Worm (Caenorhabditis elegans) whole organism, young adult: ENCODE data around the gene C45B2.8.
A peak's percentile ranks its signal among the peaks of the same experiment; 100 is the strongest.

ENCODE experiments used
- B0019.2 ChIP-seq: fragments of 200-800 bp; sonication (Bioruptor generic); conservative IDR thresholded peaks from 2 replicates; pipeline ENCODE4 v1.3.6; 2022; ENCODE audit warnings: missing genetic modification reagents, missing genetic modification characterization, missing compliant biosample characterization
- B0035.1 ChIP-seq: sonication (generic microtip); optimal IDR thresholded peaks from 2 replicates; lab custom pipeline; 2016; ENCODE audit warnings: missing genetic modification characterization, mild to moderate bottlenecking, missing compliant biosample characterization, missing genotype, missing genetic modification reagents
- F10E7.11 ChIP-seq: sonication (generic microtip); optimal IDR thresholded peaks from 2 replicates; lab custom pipeline; 2017; ENCODE audit warnings: mild to moderate bottlenecking, missing genetic modification characterization, moderate library complexity, missing compliant biosample characterization
- T26A5.8 ChIP-seq: sonication (generic microtip); optimal IDR thresholded peaks from 2 replicates; lab custom pipeline; 2016; ENCODE audit warnings: missing genetic modification characterization, missing compliant biosample characterization
- Y67H2A.10 ChIP-seq: fragments of 200-800 bp; sonication (Bioruptor generic); conservative IDR thresholded peaks from 2 replicates; pipeline ENCODE4 v1.3.6; 2022; ENCODE audit warnings: missing genetic modification reagents, missing genetic modification characterization, missing compliant biosample characterization
- Y95B8A.8 ChIP-seq: fragments of 200-800 bp; sonication (Bioruptor generic); IDR thresholded peaks from 2 replicates; pipeline ENCODE4 v1.3.6; 2022; ENCODE audit warnings: missing genetic modification reagents, missing genetic modification characterization, missing compliant biosample characterization
- ZK185.1 ChIP-seq: sonication (generic microtip); optimal IDR thresholded peaks from 2 replicates; lab custom pipeline; 2016; ENCODE audit warnings: mild to moderate bottlenecking, missing genetic modification characterization, missing compliant biosample characterization; ENCODE audit not compliant: poor library complexity, severe bottlenecking
- aptf-3 ChIP-seq: fragments of 200-800 bp; sonication (Bioruptor generic); IDR thresholded peaks from 2 replicates; pipeline ENCODE4 v1.3.6; 2022; ENCODE audit warnings: missing genetic modification characterization, missing compliant biosample characterization
- atf-7 ChIP-seq: sonication (generic microtip); optimal IDR thresholded peaks from 2 replicates; lab custom pipeline; 2017; ENCODE audit warnings: mild to moderate bottlenecking, missing genetic modification characterization, missing compliant biosample characterization
- attf-6 ChIP-seq: fragments of 200-800 bp; sonication (Bioruptor generic); IDR thresholded peaks from 2 replicates; pipeline ENCODE4 v1.3.6; 2022; ENCODE audit warnings: missing genetic modification reagents, missing genetic modification characterization, missing compliant biosample characterization
- ccch-3 ChIP-seq: fragments of 200-800 bp; sonication (Bioruptor generic); optimal IDR thresholded peaks from 2 replicates; lab custom pipeline; 2018; ENCODE audit warnings: mild to moderate bottlenecking, missing genetic modification characterization, missing compliant biosample characterization
- cebp-1 ChIP-seq, 2 experiments: fragments of 200-800 bp in 1 of 2; sonication (Bioruptor generic) in 1 of 2; sonication (generic microtip) in 1 of 2; IDR thresholded peaks in 1 of 2; optimal IDR thresholded peaks in 1 of 2; 2 replicates each; pipeline versions ENCODE4 v1.3.6 to Lab custom; 2017 to 2022; ENCODE audit warnings: missing compliant biosample characterization in 2 of 2, missing genetic modification characterization in 2 of 2, mild to moderate bottlenecking in 1 of 2, missing genetic modification reagents in 1 of 2, moderate library complexity in 1 of 2
- ceh-100 ChIP-seq: fragments of 200-800 bp; sonication (Bioruptor generic); IDR thresholded peaks from 2 replicates; pipeline ENCODE4 v1.3.6; 2022; ENCODE audit warnings: missing genetic modification reagents, missing genetic modification characterization, missing compliant biosample characterization
- ceh-27 ChIP-seq: fragments of 200-800 bp; sonication (Bioruptor generic); optimal IDR thresholded peaks from 2 replicates; lab custom pipeline; 2018; ENCODE audit warnings: mild to moderate bottlenecking, missing genetic modification characterization, moderate library complexity, missing compliant biosample characterization
- ceh-40 ChIP-seq: fragments of 200-800 bp; sonication (Bioruptor generic); IDR thresholded peaks from 2 replicates; pipeline ENCODE4 v1.3.6; 2022; ENCODE audit warnings: missing genetic modification characterization, missing compliant biosample characterization
- die-1 ChIP-seq: sonication (generic microtip); optimal IDR thresholded peaks from 2 replicates; lab custom pipeline; 2016; ENCODE audit warnings: missing genotype, mild to moderate bottlenecking, missing genetic modification characterization, missing compliant biosample characterization
- dox-1 ChIP-seq: fragments of 200-800 bp; sonication (Bioruptor generic); IDR thresholded peaks from 2 replicates; pipeline ENCODE4 v1.3.6; 2022; ENCODE audit warnings: missing genetic modification reagents, missing genetic modification characterization, missing compliant biosample characterization
- egl-44 ChIP-seq: fragments of 200-800 bp; sonication (Bioruptor generic); IDR thresholded peaks from 2 replicates; pipeline ENCODE4 v1.3.6; 2022; ENCODE audit warnings: missing genetic modification reagents, missing genetic modification characterization, missing compliant biosample characterization
- egrh-3 ChIP-seq: fragments of 200-800 bp; sonication (Bioruptor generic); IDR thresholded peaks from 2 replicates; pipeline ENCODE4 v1.3.6; 2022; ENCODE audit warnings: missing genetic modification reagents, missing genetic modification characterization, missing compliant biosample characterization
- fkh-3 ChIP-seq: sonication (generic microtip); optimal IDR thresholded peaks from 2 replicates; lab custom pipeline; 2016; ENCODE audit warnings: mild to moderate bottlenecking, missing genetic modification characterization, missing compliant biosample characterization
- him-1 ChIP-seq: sonication (generic microtip); optimal IDR thresholded peaks from 2 replicates; lab custom pipeline; 2016; ENCODE audit warnings: missing genotype, missing genetic modification reagents, missing genetic modification characterization, missing compliant biosample characterization
- hlh-12 ChIP-seq: sonication (generic microtip); optimal IDR thresholded peaks from 2 replicates; lab custom pipeline; 2016; ENCODE audit warnings: missing genetic modification characterization, missing compliant biosample characterization
- hmg-1.2 ChIP-seq: fragments of 200-800 bp; sonication (Bioruptor generic); IDR thresholded peaks from 2 replicates; pipeline ENCODE4 v1.3.6; 2022; ENCODE audit warnings: missing genetic modification reagents, missing genetic modification characterization, missing compliant biosample characterization
- hrde-1 ChIP-seq: sonication (generic microtip); optimal IDR thresholded peaks from 2 replicates; lab custom pipeline; 2016; ENCODE audit warnings: missing genetic modification characterization, mild to moderate bottlenecking, missing compliant biosample characterization, moderate library complexity, missing genotype, missing genetic modification reagents, borderline replicate concordance
- let-526 ChIP-seq: fragments of 200-800 bp; sonication (Bioruptor generic); IDR thresholded peaks from 2 replicates; pipeline ENCODE4 v1.3.6; 2022; ENCODE audit warnings: missing genetic modification reagents, missing genetic modification characterization, missing compliant biosample characterization
- let-607 ChIP-seq, 2 experiments: fragments of 200-800 bp in 1 of 2; sonication (Bioruptor generic) in 1 of 2; sonication (generic microtip) in 1 of 2; optimal IDR thresholded peaks; 2 replicates each; lab custom pipeline; 2016 to 2018; ENCODE audit warnings: mild to moderate bottlenecking in 2 of 2, missing compliant biosample characterization in 2 of 2, missing genetic modification characterization in 2 of 2, moderate library complexity in 2 of 2, missing genotype in 1 of 2
- lin-26 ChIP-seq: fragments of 200-800 bp; sonication (Bioruptor generic); IDR thresholded peaks from 2 replicates; pipeline ENCODE4 v1.3.6; 2022; ENCODE audit warnings: missing genetic modification reagents, missing genetic modification characterization, missing compliant biosample characterization
- lin-40 ChIP-seq: sonication (generic microtip); optimal IDR thresholded peaks from 2 replicates; lab custom pipeline; 2016; ENCODE audit warnings: missing genetic modification characterization, mild to moderate bottlenecking, missing compliant biosample characterization, missing genotype, missing genetic modification reagents
- lin-54 ChIP-seq: fragments of 200-800 bp; sonication (Bioruptor generic); optimal IDR thresholded peaks from 2 replicates; lab custom pipeline; 2018; ENCODE audit warnings: mild to moderate bottlenecking, missing genetic modification characterization, missing compliant biosample characterization
- madf-3 ChIP-seq: fragments of 200-800 bp; sonication (Bioruptor generic); IDR thresholded peaks from 2 replicates; pipeline ENCODE4 v1.3.6; 2022; ENCODE audit warnings: missing genetic modification reagents, missing genetic modification characterization, missing compliant biosample characterization
- mcd-1 ChIP-seq: fragments of 200-800 bp; sonication (Bioruptor generic); IDR thresholded peaks from 2 replicates; pipeline ENCODE4 v1.3.6; 2022; ENCODE audit warnings: missing genetic modification reagents, missing genetic modification characterization, missing compliant biosample characterization
- mxl-1 ChIP-seq: sonication (generic microtip); optimal IDR thresholded peaks from 2 replicates; lab custom pipeline; 2016; ENCODE audit warnings: missing genetic modification characterization, missing compliant biosample characterization
- nfya-1 ChIP-seq: sonication (generic microtip); optimal IDR thresholded peaks from 2 replicates; lab custom pipeline; 2017; ENCODE audit warnings: antibody characterized with exemption, missing compliant biosample characterization, missing genetic modification characterization, borderline replicate concordance; ENCODE audit not compliant: insufficient read depth
- nfya-2 ChIP-seq: fragments of 200-800 bp; sonication (Bioruptor generic); IDR thresholded peaks from 2 replicates; pipeline ENCODE4 v1.3.6; 2022; ENCODE audit warnings: missing genetic modification reagents, missing genetic modification characterization, missing compliant biosample characterization
- nhr-27 ChIP-seq: fragments of 200-800 bp; sonication (Bioruptor generic); optimal IDR thresholded peaks from 2 replicates; lab custom pipeline; 2018; ENCODE audit warnings: mild to moderate bottlenecking, missing genetic modification characterization, moderate library complexity, missing compliant biosample characterization
- nhr-80 ChIP-seq: sonication (generic microtip); optimal IDR thresholded peaks from 2 replicates; lab custom pipeline; 2016; ENCODE audit warnings: missing genetic modification characterization, missing compliant biosample characterization
- nhr-90 ChIP-seq: sonication (generic microtip); optimal IDR thresholded peaks from 2 replicates; lab custom pipeline; 2016; ENCODE audit warnings: missing genotype, mild to moderate bottlenecking, missing genetic modification characterization, missing compliant biosample characterization
- rcor-1 ChIP-seq: fragments of 200-800 bp; sonication (Bioruptor generic); IDR thresholded peaks from 2 replicates; pipeline ENCODE4 v1.3.6; 2022; ENCODE audit warnings: missing genetic modification reagents, missing genetic modification characterization, missing compliant biosample characterization
- rpc-1 ChIP-seq, 2 experiments: fragments of 150-350 bp in 1 of 2; sonication (generic microtip) in 1 of 2; optimal IDR thresholded peaks; 2 replicates each; lab custom pipeline; 2014 to 2018; ENCODE audit warnings: missing biosample characterization in 1 of 2, missing genetic modification characterization in 1 of 2, missing genetic modification reagents in 1 of 2, missing genotype in 1 of 2
- snpc-1.1 ChIP-seq: sonication (generic microtip); optimal IDR thresholded peaks from 2 replicates; lab custom pipeline; 2017; ENCODE audit warnings: missing genetic modification characterization, mild to moderate bottlenecking, missing compliant biosample characterization, antibody characterized with exemption, moderate library complexity, missing genotype, missing genetic modification reagents; ENCODE audit not compliant: insufficient read depth
- snpc-1.3 ChIP-seq: sonication (generic microtip); optimal IDR thresholded peaks from 2 replicates; lab custom pipeline; 2017; ENCODE audit warnings: missing genetic modification characterization, mild to moderate bottlenecking, missing compliant biosample characterization, antibody characterized with exemption, moderate library complexity, missing genotype, missing genetic modification reagents; ENCODE audit not compliant: insufficient read depth
- snpc-4 ChIP-seq, 5 experiments: fragments of 150-350 bp in 1 of 5; sonication (generic microtip) in 4 of 5; optimal IDR thresholded peaks; 2 replicates each; lab custom pipeline; 2014 to 2018; ENCODE audit warnings: missing genetic modification characterization in 5 of 5, missing biosample characterization in 3 of 5, antibody characterized with exemption in 2 of 5, mild to moderate bottlenecking in 2 of 5, missing compliant biosample characterization in 2 of 5, missing genotype in 2 of 5, moderate library complexity in 2 of 5, missing genetic modification reagents in 1 of 5
- unc-130 ChIP-seq: sonication (generic microtip); optimal IDR thresholded peaks from 2 replicates; lab custom pipeline; 2016; ENCODE audit warnings: missing genetic modification reagents, missing genetic modification characterization, missing compliant biosample characterization
- zim-3 ChIP-seq: sonication (generic microtip); optimal IDR thresholded peaks from 2 replicates; lab custom pipeline; 2017; ENCODE audit warnings: mild to moderate bottlenecking, missing genetic modification characterization, moderate library complexity, missing compliant biosample characterization
- ztf-22 ChIP-seq: fragments of 200-800 bp; sonication (Bioruptor generic); optimal IDR thresholded peaks from 2 replicates; lab custom pipeline; 2018; ENCODE audit warnings: mild to moderate bottlenecking, missing genetic modification characterization, moderate library complexity, missing compliant biosample characterization
- ztf-26 ChIP-seq: sonication (generic microtip); optimal IDR thresholded peaks from 2 replicates; lab custom pipeline; 2017; ENCODE audit warnings: missing genetic modification characterization, missing compliant biosample characterization
- ztf-28 ChIP-seq: fragments of 200-800 bp; sonication (Bioruptor generic); IDR thresholded peaks from 2 replicates; pipeline ENCODE4 v1.3.6; 2022; ENCODE audit warnings: missing genetic modification reagents, missing genetic modification characterization, missing compliant biosample characterization

C45B2.8 gene

ce11 chrX:6129277-6129676 lies 41.5 kb downstream of the C45B2.8 start:
- no peak for TF ChIP-seq die-1 (tag; lab: Kevin White, UChicago)
- no peak for TF ChIP-seq B0019.2 (GFP tag; lab: Robert Waterston, UW)
- TF ChIP-seq him-1 (tag; lab: Kevin White, UChicago), result no peak
- TF ChIP-seq nhr-27 (tag; lab: Kevin White, UChicago), result no peak
- TF ChIP-seq aptf-3, result no peak
- no peak for TF ChIP-seq rcor-1 (GFP tag; lab: Robert Waterston, UW)
- TF ChIP-seq ceh-100 (GFP tag; lab: Robert Waterston, UW), result no peak
- no peak for TF ChIP-seq F10E7.11 (tag; lab: Kevin White, UChicago)
- no peak for TF ChIP-seq unc-130 (GFP tag; lab: Kevin White, UChicago)
- peak; percentile 51 for TF ChIP-seq atf-7
- TF ChIP-seq dox-1, result peak; percentile 41; the same call in 1 of the 2 replicates
- no peak for TF ChIP-seq Y67H2A.10 (GFP tag; lab: Robert Waterston, UW)
- TF ChIP-seq egl-44 (GFP tag; lab: Robert Waterston, UW), result no peak
- TF ChIP-seq ztf-28 (GFP tag; lab: Robert Waterston, UW), result no peak
- TF ChIP-seq nhr-80 (tag; lab: Kevin White, UChicago), result peak; percentile 88
- no peak for TF ChIP-seq lin-54 (GFP tag; lab: Kevin White, UChicago)
- no peak for TF ChIP-seq hrde-1
- no peak for TF ChIP-seq snpc-4 (GFP tag; optimal IDR thresholded peaks at IDR 0.05; lab: Kevin White, UChicago)
- TF ChIP-seq snpc-4 (tag; optimal IDR thresholded peaks at IDR 0.05; lab: Kevin White, UChicago), result no peak
- TF ChIP-seq let-607 (tag; optimal IDR thresholded peaks at IDR 0.05; lab: Kevin White, UChicago), result peak in 1 of 2 experiments; percentile 12
- no peak for TF ChIP-seq mxl-1 (tag; lab: Kevin White, UChicago)
- TF ChIP-seq ZK185.1 (tag; lab: Kevin White, UChicago), result no peak
- TF ChIP-seq mcd-1, result no peak
- no peak for TF ChIP-seq snpc-1.3 (tag; lab: Kevin White, UChicago)
- TF ChIP-seq ztf-26, result no peak
- no peak for TF ChIP-seq cebp-1 (GFP tag; IDR thresholded peaks at IDR 0.05; lab: Robert Waterston, UW)
- no peak for TF ChIP-seq cebp-1 (tag; optimal IDR thresholded peaks at IDR 0.05; lab: Kevin White, UChicago)
- TF ChIP-seq hlh-12, result no peak
- peak; percentile 2 for TF ChIP-seq lin-40 (tag; lab: Kevin White, UChicago)
- TF ChIP-seq nfya-2 (GFP tag; lab: Robert Waterston, UW), result no peak
- TF ChIP-seq fkh-3 (tag; lab: Kevin White, UChicago), result no peak
- no peak for TF ChIP-seq lin-26 (GFP tag; lab: Robert Waterston, UW)
- no peak for TF ChIP-seq B0035.1 (tag; lab: Kevin White, UChicago)
- TF ChIP-seq Y95B8A.8 (GFP tag; lab: Robert Waterston, UW), result no peak
- TF ChIP-seq rpc-1 (optimal IDR thresholded peaks at IDR 0.05; lab: Kevin White, UChicago), result no peak
- TF ChIP-seq rpc-1 (tag; optimal IDR thresholded peaks at IDR 0.05; lab: Kevin White, UChicago), result no peak
- TF ChIP-seq ceh-40 (GFP tag; lab: Robert Waterston, UW), result no peak
- TF ChIP-seq madf-3 (GFP tag; lab: Robert Waterston, UW), result no peak
- TF ChIP-seq nhr-90, result no peak
- no peak for TF ChIP-seq zim-3 (tag; lab: Kevin White, UChicago)
- no peak for TF ChIP-seq snpc-1.1 (tag; lab: Kevin White, UChicago)
- no peak for TF ChIP-seq let-526 (GFP tag; lab: Robert Waterston, UW)
- no peak for TF ChIP-seq attf-6
- TF ChIP-seq nfya-1, result no peak
- no peak for TF ChIP-seq egrh-3
- TF ChIP-seq ztf-22 (GFP tag; lab: Kevin White, UChicago), result no peak
- TF ChIP-seq hmg-1.2 (GFP tag; lab: Robert Waterston, UW), result no peak
- no peak for TF ChIP-seq ccch-3
- no peak for TF ChIP-seq T26A5.8
- TF ChIP-seq ceh-27 (GFP tag; lab: Kevin White, UChicago), result no peak
